Fruit fly (Drosophila melanogaster): ENCODE results near the gene CG42505.

Gene CG42505

DNA sequence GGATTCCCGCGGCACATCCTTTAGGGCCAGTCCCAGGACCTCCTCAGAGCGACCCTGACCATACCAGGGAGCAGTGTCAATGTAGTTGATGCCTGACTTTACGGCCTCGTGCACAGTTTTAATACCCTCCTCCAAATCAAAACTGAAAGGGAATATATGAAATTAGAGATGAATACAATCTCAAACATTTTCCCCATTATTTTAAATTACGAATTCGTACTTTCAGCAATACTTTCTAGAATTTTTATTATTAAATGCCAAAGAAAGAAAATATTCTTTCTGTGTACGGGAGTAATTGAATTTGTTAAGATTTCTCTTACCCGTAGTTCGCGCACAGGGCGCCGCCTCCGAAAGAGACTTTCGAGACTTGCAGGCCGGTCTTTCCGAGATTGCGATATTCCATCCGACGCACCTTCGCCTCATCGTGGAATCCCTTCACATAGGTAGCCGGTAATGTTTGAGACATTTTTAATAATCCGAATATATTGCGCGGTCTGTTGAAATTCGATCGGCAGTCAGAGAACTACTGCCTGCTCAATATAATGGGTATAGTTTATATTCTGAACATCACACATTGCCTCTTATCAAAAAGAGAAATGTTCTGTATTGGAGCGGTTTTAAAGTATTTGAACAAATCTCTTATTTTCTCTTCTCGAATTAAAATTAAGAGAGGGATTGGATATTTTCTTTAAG lies 51.5 kb downstream of the CG42505 start, which contains the start of gene CG18547 (continued):
- TF ChIP-seq Usf (GFP tag; optimal IDR thresholded peaks at IDR 0.05) (no peak), ems (GFP tag; optimal IDR thresholded peaks at IDR 0.05) (no peak), CG8765 (GFP tag; IDR thresholded peaks at IDR 0.05) (no peak), lbe (GFP tag; optimal IDR thresholded peaks at IDR 0.05) (no peak), Xrp1 (GFP tag; IDR thresholded peaks at IDR 0.05) (peak; percentile 29; the same call in 1 of the 2 replicates), gsb-n (tag; optimal IDR thresholded peaks at IDR 0.05) (no peak), salm (tag; optimal IDR thresholded peaks at IDR 0.05) (no peak), exex (tag; optimal IDR thresholded peaks at IDR 0.05) (peak; percentile 34), Bdp1 (GFP tag; optimal IDR thresholded peaks at IDR 0.05) (no peak), NFAT (GFP tag; IDR thresholded peaks at IDR 0.05) (no peak), CrebB (tag; optimal IDR thresholded peaks at IDR 0.05) (no peak), sug (tag; optimal IDR thresholded peaks at IDR 0.05) (no peak), CG12299 (tag; optimal IDR thresholded peaks at IDR 0.05) (no peak), Nf-YA (GFP tag; IDR thresholded peaks at IDR 0.05) (no peak), CG12155 (GFP tag; optimal IDR thresholded peaks at IDR 0.05) (no peak), insv (GFP tag; optimal IDR thresholded peaks at IDR 0.05) (no peak), nom (GFP tag; optimal IDR thresholded peaks at IDR 0.05) (peak; percentile 37), Trl (optimal IDR thresholded peaks at IDR 0.05) (peak; percentile 61 to 74), Trl (GFP tag; optimal IDR thresholded peaks at IDR 0.05) (no peak), CG11398 (GFP tag; optimal IDR thresholded peaks at IDR 0.05) (no peak)

- TF ChIP-seq exex (tag; optimal IDR thresholded peaks at IDR 0.05) (peak; percentile 68), dan (GFP tag; IDR thresholded peaks at IDR 0.05) (no peak)
Measured at dm6 chr3R:11978278-11978677, 53.3 kb downstream of the CG42505 start.

Measured in whole organism, embryonic.